Worm (Caenorhabditis elegans): ENCODE data around the gene ccnk-1.

DNA sequence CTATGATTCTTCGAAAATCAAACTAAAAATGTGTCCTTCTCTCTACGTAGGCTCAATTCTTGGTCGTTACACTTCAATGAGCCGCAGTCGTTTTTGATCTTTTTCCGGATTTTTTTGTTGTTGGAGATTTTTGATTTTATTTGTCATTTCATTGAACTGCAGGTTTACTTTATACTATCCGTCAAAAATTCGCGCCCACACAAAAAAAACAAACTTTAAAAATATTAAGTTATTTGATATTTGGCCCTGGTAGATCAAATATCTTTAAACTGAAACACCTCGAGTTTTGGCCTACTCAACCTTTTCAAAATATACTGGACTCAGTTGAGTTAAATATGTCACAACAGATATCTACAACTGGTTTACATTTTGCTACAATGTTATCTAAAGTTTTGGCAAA is 3.3 kb downstream of the ccnk-1 start:
- TF ChIP-seq dao-5 (tag; optimal IDR thresholded peaks at IDR 0.05) (no peak), W03F9.2 (tag; optimal IDR thresholded peaks at IDR 0.05) (no peak)

Measured in whole organism, L4/young adult.